Fruit fly (Drosophila melanogaster) whole organism, embryonic: ENCODE measurements around the gene CG6959.

Experiments used
- Atf-2 ChIP-seq: fragments of 200-800 bp; sonication (Bioruptor generic); optimal IDR thresholded peaks from 2 replicates; lab custom pipeline; 2016; ENCODE audit warnings: missing biosample characterization, missing genetic modification characterization
- Atf6 ChIP-seq: fragments of 200-800 bp; sonication (Bioruptor generic); IDR thresholded peaks from 2 replicates; pipeline ENCODE4 v1.3.6; 2022; ENCODE audit warnings: missing biosample characterization, missing genetic modification characterization
- CG10267 ChIP-seq: fragments of 200-800 bp; sonication (Bioruptor generic); optimal IDR thresholded peaks from 2 replicates; lab custom pipeline; 2018; ENCODE audit warnings: missing biosample characterization, mild to moderate bottlenecking, missing genetic modification characterization, moderate library complexity
- CG10979 ChIP-seq: fragments of 200-800 bp; sonication (Bioruptor generic); optimal IDR thresholded peaks from 2 replicates; lab custom pipeline; 2018; ENCODE audit warnings: missing biosample characterization, mild to moderate bottlenecking, missing genetic modification characterization, moderate library complexity
- CG11695 ChIP-seq: fragments of 200-800 bp; sonication (Bioruptor generic); IDR thresholded peaks from 3 replicates; pipeline ENCODE4 v1.3.6; 2022; ENCODE audit warnings: missing biosample characterization, missing genetic modification characterization
- CG12155 ChIP-seq: fragments of 200-800 bp; sonication (Bioruptor generic); optimal IDR thresholded peaks from 3 replicates; lab custom pipeline; 2016; ENCODE audit warnings: missing biosample characterization, missing genetic modification characterization
- CG12236 ChIP-seq: fragments of 200-800 bp; sonication (Bioruptor generic); optimal IDR thresholded peaks from 2 replicates; lab custom pipeline; 2016; ENCODE audit warnings: missing biosample characterization, missing genetic modification characterization
- CG12659 ChIP-seq: fragments of 200-800 bp; sonication (Bioruptor generic); optimal IDR thresholded peaks from 3 replicates; lab custom pipeline; 2017; ENCODE audit warnings: mild to moderate bottlenecking, missing biosample characterization, missing genetic modification reagents, missing genetic modification characterization
- CG14710 ChIP-seq: fragments of 200-800 bp; sonication (Bioruptor generic); optimal IDR thresholded peaks from 3 replicates; lab custom pipeline; 2019; ENCODE audit warnings: missing biosample characterization, mild to moderate bottlenecking, missing genetic modification characterization, moderate library complexity
- CG1603 ChIP-seq: fragments of 200-800 bp; sonication (Bioruptor generic); optimal IDR thresholded peaks from 2 replicates; lab custom pipeline; 2019; ENCODE audit warnings: missing biosample characterization, mild to moderate bottlenecking, missing genetic modification characterization, moderate library complexity
- CG17359 ChIP-seq: fragments of 200-800 bp; sonication (Bioruptor generic); optimal IDR thresholded peaks from 3 replicates; lab custom pipeline; 2018; ENCODE audit warnings: missing biosample characterization, mild to moderate bottlenecking, missing genetic modification characterization, moderate library complexity
- CG18476 ChIP-seq: fragments of 200-800 bp; sonication (Bioruptor generic); optimal IDR thresholded peaks from 2 replicates; lab custom pipeline; 2016; ENCODE audit warnings: missing biosample characterization, mild to moderate bottlenecking, missing genetic modification characterization
- CG32767 ChIP-seq: fragments of 200-800 bp; sonication (Bioruptor generic); IDR thresholded peaks from 2 replicates; pipeline ENCODE4 v1.3.6; 2022; ENCODE audit warnings: missing biosample characterization, missing genetic modification characterization
- CG3407 ChIP-seq: fragments of 200-800 bp; sonication (Bioruptor generic); optimal IDR thresholded peaks from 2 replicates; lab custom pipeline; 2018; ENCODE audit warnings: missing biosample characterization, mild to moderate bottlenecking, missing genetic modification characterization
- CG34376 ChIP-seq: fragments of 200-800 bp; sonication (Bioruptor generic); optimal IDR thresholded peaks from 2 replicates; lab custom pipeline; 2018; ENCODE audit warnings: missing biosample characterization, mild to moderate bottlenecking, missing genetic modification characterization
- CG4282 ChIP-seq: fragments of 200-800 bp; sonication (Bioruptor generic); optimal IDR thresholded peaks from 2 replicates; lab custom pipeline; 2016; ENCODE audit warnings: missing biosample characterization, missing genetic modification characterization
- CG4404 ChIP-seq: fragments of 200-800 bp; sonication (Bioruptor generic); IDR thresholded peaks from 2 replicates; pipeline ENCODE4 v1.3.6; 2022; ENCODE audit warnings: missing biosample characterization, missing genetic modification characterization
- CG6272 ChIP-seq: fragments of 200-800 bp; sonication (Bioruptor generic); IDR thresholded peaks from 2 replicates; pipeline ENCODE4 v1.3.6; 2022; ENCODE audit warnings: missing biosample characterization, missing genetic modification characterization
- CG6689 ChIP-seq: fragments of 200-800 bp; sonication (Bioruptor generic); IDR thresholded peaks from 2 replicates; pipeline ENCODE4 v1.3.6; 2022; ENCODE audit warnings: missing biosample characterization, missing genetic modification characterization
- CG7271 ChIP-seq: fragments of 200-800 bp; sonication (Bioruptor generic); optimal IDR thresholded peaks from 2 replicates; lab custom pipeline; 2018; ENCODE audit warnings: missing biosample characterization, mild to moderate bottlenecking, missing genetic modification characterization, moderate library complexity
- CG7786 ChIP-seq: fragments of 200-800 bp; sonication (Bioruptor generic); optimal IDR thresholded peaks from 2 replicates; lab custom pipeline; 2016; ENCODE audit warnings: missing biosample characterization, missing genetic modification characterization
- CG7839 ChIP-seq: fragments of 200-800 bp; sonication (Bioruptor generic); optimal IDR thresholded peaks from 3 replicates; lab custom pipeline; 2018; ENCODE audit warnings: missing biosample characterization, mild to moderate bottlenecking, missing genetic modification characterization, moderate library complexity
- Dref ChIP-seq: fragments of 200-800 bp; sonication (Bioruptor generic); IDR thresholded peaks from 2 replicates; pipeline ENCODE4 v1.3.6; 2022; ENCODE audit warnings: missing biosample characterization, missing genetic modification characterization
- HHEX ChIP-seq: fragments of 200-800 bp; sonication (Bioruptor generic); optimal IDR thresholded peaks from 3 replicates; lab custom pipeline; 2017; ENCODE audit warnings: missing biosample characterization, mild to moderate bottlenecking, missing genetic modification characterization, missing genetic modification reagents
- Hand ChIP-seq: fragments of 200-800 bp; sonication (Bioruptor generic); optimal IDR thresholded peaks from 2 replicates; lab custom pipeline; 2017; ENCODE audit warnings: mild to moderate bottlenecking, missing biosample characterization, missing genetic modification reagents, missing genetic modification characterization
- HmgD ChIP-seq: fragments of 200-800 bp; sonication (Bioruptor generic); optimal IDR thresholded peaks from 3 replicates; lab custom pipeline; 2016; ENCODE audit warnings: missing biosample characterization, missing genetic modification characterization
- Hr78 ChIP-seq, 2 experiments: fragments of 200-800 bp in 1 of 2; fragments of >200 bp in 1 of 2; sonication (Bioruptor generic) in 1 of 2; optimal IDR thresholded peaks; 2 replicates each; lab custom pipeline; 2017 to 2019; ENCODE audit warnings: missing biosample characterization in 2 of 2, missing genetic modification characterization in 2 of 2, mild to moderate bottlenecking in 1 of 2, moderate library complexity in 1 of 2
- Med ChIP-seq: fragments of 200-800 bp; sonication (Bioruptor generic); peaks from one replicate; lab custom pipeline; 2016; ENCODE audit warnings: missing biosample characterization, missing genetic modification characterization, mild to moderate bottlenecking, inconsistent platforms, moderate library complexity
- Nf-YA ChIP-seq: fragments of 200-800 bp; sonication (Bioruptor generic); IDR thresholded peaks from 2 replicates; pipeline ENCODE4 v1.3.6; 2022; ENCODE audit warnings: missing biosample characterization, missing genetic modification characterization
- NfI ChIP-seq: fragments of 200-800 bp; sonication (Bioruptor generic); optimal IDR thresholded peaks from 3 replicates; lab custom pipeline; 2018; ENCODE audit warnings: missing biosample characterization, mild to moderate bottlenecking, missing genetic modification characterization, moderate library complexity
- Ravus ChIP-seq: fragments of 200-800 bp; sonication (Bioruptor generic); IDR thresholded peaks from 2 replicates; pipeline ENCODE4 v1.3.6; 2022; ENCODE audit warnings: missing biosample characterization, missing genetic modification characterization
- ase ChIP-seq: fragments of 200-800 bp; sonication (Bioruptor generic); IDR thresholded peaks from 3 replicates; pipeline ENCODE4 v1.3.6; 2022; ENCODE audit warnings: missing biosample characterization, missing genetic modification characterization
- bbx ChIP-seq: fragments of 200-800 bp; sonication (Bioruptor generic); IDR thresholded peaks from 2 replicates; pipeline ENCODE4 v1.3.6; 2022; ENCODE audit warnings: missing biosample characterization, missing genetic modification characterization; ENCODE audit not compliant: partially characterized antibody
- cas ChIP-seq: fragments of 200-800 bp; sonication (Bioruptor generic); IDR thresholded peaks from 2 replicates; pipeline ENCODE4 v1.3.6; 2022; ENCODE audit warnings: missing biosample characterization, missing genetic modification characterization
- ci ChIP-seq: fragments of 200-800 bp; sonication (Bioruptor generic); IDR thresholded peaks from 3 replicates; pipeline ENCODE4 v1.3.6; 2022; ENCODE audit warnings: missing biosample characterization, missing genetic modification characterization
- dan ChIP-seq: fragments of 200-800 bp; sonication (Bioruptor generic); IDR thresholded peaks from 2 replicates; pipeline ENCODE4 v1.3.6; 2022; ENCODE audit warnings: missing biosample characterization, missing genetic modification characterization
- dpn ChIP-seq, 2 experiments: fragments of 200-800 bp; sonication (Bioruptor generic); optimal IDR thresholded peaks; 3 replicates each; lab custom pipeline; 2016; ENCODE audit warnings: missing biosample characterization in 2 of 2, missing genetic modification characterization in 2 of 2
- dysf ChIP-seq: fragments of 200-800 bp; sonication (Bioruptor generic); IDR thresholded peaks from 3 replicates; pipeline ENCODE4 v1.3.6; 2022; ENCODE audit warnings: missing biosample characterization, missing genetic modification characterization
- esg ChIP-seq: fragments of 200-800 bp; sonication (Bioruptor generic); conservative IDR thresholded peaks from 2 replicates; pipeline ENCODE4 v1.3.6; 2022; ENCODE audit warnings: missing biosample characterization, missing genetic modification characterization
- fd102C ChIP-seq: fragments of 200-800 bp; sonication (Bioruptor generic); optimal IDR thresholded peaks from 2 replicates; lab custom pipeline; 2018; ENCODE audit warnings: missing biosample characterization, mild to moderate bottlenecking, missing genetic modification characterization, moderate library complexity
- fru ChIP-seq: fragments of >200 bp; optimal IDR thresholded peaks from 2 replicates; lab custom pipeline; 2017
- grn ChIP-seq: fragments of 200-800 bp; sonication (Bioruptor generic); optimal IDR thresholded peaks from 3 replicates; lab custom pipeline; 2017; ENCODE audit warnings: missing biosample characterization, missing genetic modification characterization
- ken ChIP-seq: fragments of 200-800 bp; sonication (Bioruptor generic); IDR thresholded peaks from 3 replicates; pipeline ENCODE4 v1.3.6; 2022; ENCODE audit warnings: missing biosample characterization, missing genetic modification characterization
- lbe ChIP-seq: fragments of 200-800 bp; sonication (Bioruptor generic); optimal IDR thresholded peaks from 2 replicates; lab custom pipeline; 2016; ENCODE audit warnings: missing biosample characterization, mild to moderate bottlenecking, missing genetic modification characterization
- luna ChIP-seq: fragments of 200-800 bp; sonication (Bioruptor generic); optimal IDR thresholded peaks from 2 replicates; lab custom pipeline; 2016; ENCODE audit warnings: missing biosample characterization, missing genetic modification characterization
- peb ChIP-seq: fragments of 200-800 bp; sonication (Bioruptor generic); IDR thresholded peaks from 2 replicates; pipeline ENCODE4 v1.3.6; 2022; ENCODE audit warnings: missing biosample characterization, missing genetic modification characterization
- rib ChIP-seq: fragments of 200-800 bp; sonication (Bioruptor generic); IDR thresholded peaks from 2 replicates; pipeline ENCODE4 v1.3.6; 2022; ENCODE audit warnings: missing biosample characterization, missing genetic modification characterization
- ttk ChIP-seq: fragments of 200-800 bp; sonication (Bioruptor generic); IDR thresholded peaks from 2 replicates; pipeline ENCODE4 v2.1.2; 2022; ENCODE audit warnings: missing biosample characterization, missing genetic modification characterization
- vnd ChIP-seq: fragments of 200-800 bp; sonication (Bioruptor generic); IDR thresholded peaks from 3 replicates; pipeline ENCODE4 v1.3.6; 2022; ENCODE audit warnings: missing biosample characterization, missing genetic modification characterization; ENCODE audit not compliant: partially characterized antibody
- wor ChIP-seq: fragments of 200-800 bp; sonication (Bioruptor generic); IDR thresholded peaks from 2 replicates; pipeline ENCODE4 v1.3.6; 2022; ENCODE audit warnings: missing biosample characterization, missing genetic modification characterization
- zfh2 ChIP-seq: fragments of 200-800 bp; sonication (Bioruptor generic); optimal IDR thresholded peaks from 2 replicates; lab custom pipeline; 2016; ENCODE audit warnings: missing biosample characterization, missing genetic modification characterization

The CG6959 gene

DNA sequence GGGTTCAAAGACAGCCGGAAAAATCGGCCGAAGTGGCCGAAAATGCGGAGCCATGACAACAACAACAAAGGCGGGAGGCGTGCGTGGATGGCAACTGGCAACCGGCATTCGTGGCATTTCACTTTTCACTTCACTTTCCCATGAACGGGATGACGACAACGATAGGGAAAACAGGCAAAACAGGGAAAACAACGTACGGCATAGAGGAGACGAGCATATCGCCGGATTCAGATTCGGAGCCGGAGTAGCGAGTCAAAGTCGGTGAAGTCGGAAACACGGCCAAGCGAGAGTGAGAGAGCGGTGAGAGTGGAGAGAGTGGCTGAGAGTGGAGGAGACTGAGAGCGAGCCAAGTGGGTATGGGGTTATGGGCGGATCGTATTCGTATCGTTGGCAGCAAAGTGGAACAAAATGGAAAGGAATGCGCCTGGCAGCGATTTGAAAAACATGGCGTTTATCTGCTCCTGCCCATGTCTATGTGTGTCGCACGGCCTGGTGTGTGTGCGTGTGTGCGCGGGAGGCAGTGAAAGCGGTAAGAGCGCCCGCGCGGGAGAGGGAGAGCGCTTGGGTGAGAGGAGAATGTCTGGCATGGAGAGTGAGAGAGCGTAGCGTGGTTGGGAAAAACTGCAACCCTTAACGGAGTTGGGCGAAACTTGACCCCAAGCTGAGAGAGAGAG lies 95.8 kb downstream of the CG6959 start (continued):
- TF ChIP-seq CG14710 (tag; lab: Kevin White, UChicago) (peak; percentile 1), vnd (GFP tag; lab: Robert Waterston, UW) (no peak), CG3407 (no peak), CG12659 (GFP tag; lab: Kevin White, UChicago) (no peak), Atf6 (no peak), grn (GFP tag; lab: Kevin White, UChicago) (no peak), Hand (GFP tag; lab: Kevin White, UChicago) (no peak), Hr78 (GFP tag; optimal IDR thresholded peaks at IDR 0.05; lab: Kevin White, UChicago) (no peak), CG11695 (no peak), CG4404 (no peak), ttk (GFP tag; lab: Robert Waterston, UW) (no peak), CG12155 (GFP tag; lab: Kevin White, UChicago) (peak; percentile 64), CG7271 (tag; lab: Kevin White, UChicago) (peak; percentile 44), CG4282 (GFP tag; lab: Kevin White, UChicago) (no peak), CG10267 (no peak), Nf-YA (no peak), zfh2 (GFP tag; lab: Kevin White, UChicago) (no peak), ken (GFP tag; lab: Robert Waterston, UW) (no peak), CG34376 (GFP tag; lab: Kevin White, UChicago) (no peak), fru (lab: Kevin White, UChicago) (no peak), CG7839 (tag; lab: Kevin White, UChicago) (no peak), Med (GFP tag; lab: Kevin White, UChicago) (peak; percentile 78), Dref (GFP tag; lab: Robert Waterston, UW) (no peak), wor (GFP tag; lab: Robert Waterston, UW) (no peak), Ravus (no peak), CG7786 (GFP tag; lab: Kevin White, UChicago) (no peak), lbe (GFP tag; lab: Kevin White, UChicago) (no peak), fd102C (GFP tag; lab: Kevin White, UChicago) (no peak), dan (no peak), CG1603 (tag; lab: Kevin White, UChicago) (peak; percentile 9), luna (no peak), HHEX (GFP tag; lab: Kevin White, UChicago) (no peak), Atf-2 (GFP tag; lab: Kevin White, UChicago) (no peak), esg (GFP tag; lab: Robert Waterston, UW) (no peak), ase (GFP tag; lab: Robert Waterston, UW) (no peak), CG12236 (GFP tag; lab: Kevin White, UChicago) (no peak), dpn (GFP tag; optimal IDR thresholded peaks at IDR 0.05; lab: Kevin White, UChicago) (no peak), CG6689 (GFP tag; lab: Robert Waterston, UW) (no peak), CG32767 (GFP tag; lab: Robert Waterston, UW) (no peak), ci (GFP tag; lab: Robert Waterston, UW) (peak; percentile 50; the same call in 1 of the 3 replicates), CG6272 (GFP tag; lab: Robert Waterston, UW) (no peak), peb (GFP tag; lab: Robert Waterston, UW) (no peak), bbx (no peak), CG17359 (tag; lab: Kevin White, UChicago) (no peak), rib (GFP tag; lab: Robert Waterston, UW) (0 out of 2 replicates have a peak, but pooled peaks have one; percentile 12), CG18476 (GFP tag; lab: Kevin White, UChicago) (no peak), cas (GFP tag; lab: Robert Waterston, UW) (no peak), CG10979 (tag; lab: Kevin White, UChicago) (no peak), HmgD (GFP tag; lab: Kevin White, UChicago) (no peak), dysf (GFP tag; lab: Robert Waterston, UW) (no peak), NfI (GFP tag; lab: Kevin White, UChicago) (no peak)
